Worm (Caenorhabditis elegans) whole organism, L3 larva: ENCODE data around the gene K02F6.1.

Experiments
- egl-27 ChIP-seq: sonication (generic microtip); optimal IDR thresholded peaks from 4 replicates; lab custom pipeline; 2017; ENCODE audit warnings: missing biosample characterization, missing genetic modification reagents, missing genetic modification characterization
- fkh-10 ChIP-seq: sonication (generic microtip); optimal IDR thresholded peaks from 2 replicates; lab custom pipeline; 2017; ENCODE audit warnings: missing biosample characterization, missing genetic modification reagents, missing genetic modification characterization
- lin-39 ChIP-seq: fragments of 150-350 bp; optimal IDR thresholded peaks from 2 replicates; lab custom pipeline; 2018; ENCODE audit warnings: missing biosample characterization, missing genetic modification reagents, missing genetic modification characterization
- pha-4 ChIP-seq: fragments of 150-350 bp; optimal IDR thresholded peaks from 2 replicates; lab custom pipeline; 2014; ENCODE audit warnings: missing biosample characterization, missing genetic modification reagents, missing genetic modification characterization
- unc-62 ChIP-seq: fragments of 150-350 bp; sonication (generic microtip); optimal IDR thresholded peaks from 4 replicates; lab custom pipeline; 2014; ENCODE audit warnings: missing biosample characterization, missing genetic modification reagents, missing genetic modification characterization

DNA sequence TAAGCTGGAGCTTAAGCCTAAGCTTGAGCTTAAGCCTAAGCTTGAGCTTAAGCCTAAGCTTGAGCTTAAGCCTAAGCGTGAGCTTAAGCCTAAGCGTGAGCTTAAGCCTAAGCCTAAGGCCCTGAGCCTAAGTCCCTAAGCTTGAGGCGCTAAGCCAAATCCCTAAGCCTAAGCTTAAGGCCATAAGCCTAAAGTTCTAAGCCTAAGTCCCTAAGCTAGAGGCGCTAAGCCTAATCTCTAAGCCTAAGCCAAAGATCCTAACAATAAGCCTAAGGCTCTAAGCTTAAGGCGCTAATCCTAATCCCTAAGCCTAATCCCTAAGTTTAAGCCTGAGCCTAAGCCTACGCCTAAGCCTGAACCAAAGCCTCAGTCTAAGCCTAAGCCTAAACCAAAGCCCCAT lies 28.1 kb upstream of the K02F6.1 start:
- TF ChIP-seq unc-62 (GFP tag; lab: Kevin White, UChicago) (no peak), egl-27 (tag; lab: Kevin White, UChicago) (no peak), lin-39 (no peak), pha-4 (tag; lab: Kevin White, UChicago) (no peak), fkh-10 (GFP tag; lab: Kevin White, UChicago) (no peak)
